Fruit fly (Drosophila melanogaster) Kc167 (cell line): Measurements from ENCODE around the gene CG34347.

Source experiments
- Myc ChIP-seq: fragments of >200 bp; optimal IDR thresholded peaks from 2 replicates; lab custom pipeline; 2017; ENCODE audit warnings: missing external identifiers
- Sin3A ChIP-seq: fragments of >200 bp; optimal IDR thresholded peaks from 2 replicates; lab custom pipeline; 2018; ENCODE audit warnings: missing external identifiers
- h ChIP-seq: fragments of >200 bp; optimal IDR thresholded peaks from 3 replicates; lab custom pipeline; 2018; ENCODE audit warnings: missing external identifiers
- insv ChIP-seq: fragments of >200 bp; optimal IDR thresholded peaks from 3 replicates; lab custom pipeline; 2018; ENCODE audit warnings: missing external identifiers
- psq ChIP-seq: fragments of >200 bp; optimal IDR thresholded peaks from 2 replicates; lab custom pipeline; 2017; ENCODE audit warnings: missing external identifiers
- ttk ChIP-seq: sonication (Bioruptor generic); optimal IDR thresholded peaks from 2 replicates; lab custom pipeline; 2017; ENCODE audit warnings: missing external identifiers

DNA sequence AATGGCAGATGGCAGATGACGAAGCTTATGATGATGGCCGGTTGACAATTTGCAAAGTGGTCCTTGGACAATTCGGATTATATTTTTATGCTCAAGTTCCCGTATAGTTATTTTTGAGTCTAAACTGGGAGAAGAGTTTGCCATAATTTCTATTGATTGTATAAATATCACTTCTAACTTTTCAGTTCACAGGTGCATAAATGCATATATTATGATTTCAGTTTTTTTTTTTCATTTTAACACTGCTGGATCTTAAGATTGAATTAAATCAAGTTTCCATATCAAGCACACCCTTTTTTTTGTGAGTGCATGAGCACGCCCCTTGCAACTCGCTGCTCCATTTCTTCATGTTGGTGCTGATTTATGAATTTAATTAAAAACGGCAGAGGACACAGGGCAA is 14.0 kb upstream of the CG34347 start:
- TF ChIP-seq insv (no peak), ttk (lab: Kevin White, UChicago) (no peak), h (lab: Kevin White, UChicago) (no peak), Sin3A (lab: Kevin White, UChicago) (no peak), psq (lab: Kevin White, UChicago) (no peak), Myc (no peak)
